Worm (Caenorhabditis elegans) whole organism, young adult: ENCODE results near the gene egl-38.

Source experiments
- B0019.2 ChIP-seq: fragments of 200-800 bp; sonication (Bioruptor generic); conservative IDR thresholded peaks from 2 replicates; pipeline ENCODE4 v1.3.6; 2022; ENCODE audit warnings: missing genetic modification reagents, missing genetic modification characterization, missing compliant biosample characterization
- F39B2.1 ChIP-seq: fragments of 200-800 bp; sonication (Bioruptor generic); IDR thresholded peaks from 2 replicates; pipeline ENCODE4 v1.3.6; 2022; ENCODE audit warnings: missing genetic modification reagents, missing genetic modification characterization, missing compliant biosample characterization
- F49E8.2 ChIP-seq: sonication (generic microtip); optimal IDR thresholded peaks from 3 replicates; lab custom pipeline; 2017; ENCODE audit warnings: missing genetic modification characterization, mild to moderate bottlenecking, missing compliant biosample characterization, antibody characterized with exemption, moderate library complexity; ENCODE audit not compliant: insufficient read depth
- F57C9.4 ChIP-seq: sonication (generic microtip); optimal IDR thresholded peaks from 2 replicates; lab custom pipeline; 2017; ENCODE audit warnings: mild to moderate bottlenecking, missing genetic modification characterization, missing compliant biosample characterization
- akir-1 ChIP-seq: fragments of 200-800 bp; sonication (Bioruptor generic); optimal IDR thresholded peaks from 2 replicates; lab custom pipeline; 2018; ENCODE audit warnings: mild to moderate bottlenecking, missing genetic modification characterization, moderate library complexity, missing compliant biosample characterization
- ama-1 ChIP-seq, 3 experiments: fragments of 150-350 bp in 1 of 3; sonication (generic microtip) in 2 of 3; optimal IDR thresholded peaks; 2 replicates each; lab custom pipeline; 2014 to 2018; ENCODE audit warnings: missing biosample characterization in 2 of 3, missing genetic modification characterization in 2 of 3, missing genetic modification reagents in 2 of 3
- aptf-3 ChIP-seq: fragments of 200-800 bp; sonication (Bioruptor generic); IDR thresholded peaks from 2 replicates; pipeline ENCODE4 v1.3.6; 2022; ENCODE audit warnings: missing genetic modification characterization, missing compliant biosample characterization
- attf-5 ChIP-seq: fragments of 200-800 bp; sonication (Bioruptor generic); optimal IDR thresholded peaks from 2 replicates; lab custom pipeline; 2018; ENCODE audit warnings: mild to moderate bottlenecking, missing genetic modification characterization, missing compliant biosample characterization
- ccch-3 ChIP-seq: fragments of 200-800 bp; sonication (Bioruptor generic); optimal IDR thresholded peaks from 2 replicates; lab custom pipeline; 2018; ENCODE audit warnings: mild to moderate bottlenecking, missing genetic modification characterization, missing compliant biosample characterization
- cebp-1 ChIP-seq, 2 experiments: fragments of 200-800 bp in 1 of 2; sonication (Bioruptor generic) in 1 of 2; sonication (generic microtip) in 1 of 2; IDR thresholded peaks in 1 of 2; optimal IDR thresholded peaks in 1 of 2; 2 replicates each; pipeline versions ENCODE4 v1.3.6 to Lab custom; 2017 to 2022; ENCODE audit warnings: missing compliant biosample characterization in 2 of 2, missing genetic modification characterization in 2 of 2, mild to moderate bottlenecking in 1 of 2, missing genetic modification reagents in 1 of 2, moderate library complexity in 1 of 2
- cebp-2 ChIP-seq: fragments of 200-800 bp; sonication (Bioruptor generic); IDR thresholded peaks from 2 replicates; pipeline ENCODE4 v1.3.6; 2022; ENCODE audit warnings: missing genetic modification characterization, missing compliant biosample characterization
- ceh-100 ChIP-seq: fragments of 200-800 bp; sonication (Bioruptor generic); IDR thresholded peaks from 2 replicates; pipeline ENCODE4 v1.3.6; 2022; ENCODE audit warnings: missing genetic modification reagents, missing genetic modification characterization, missing compliant biosample characterization
- ceh-27 ChIP-seq: fragments of 200-800 bp; sonication (Bioruptor generic); optimal IDR thresholded peaks from 2 replicates; lab custom pipeline; 2018; ENCODE audit warnings: mild to moderate bottlenecking, missing genetic modification characterization, moderate library complexity, missing compliant biosample characterization
- die-1 ChIP-seq: sonication (generic microtip); optimal IDR thresholded peaks from 2 replicates; lab custom pipeline; 2016; ENCODE audit warnings: missing genotype, mild to moderate bottlenecking, missing genetic modification characterization, missing compliant biosample characterization
- dox-1 ChIP-seq: fragments of 200-800 bp; sonication (Bioruptor generic); IDR thresholded peaks from 2 replicates; pipeline ENCODE4 v1.3.6; 2022; ENCODE audit warnings: missing genetic modification reagents, missing genetic modification characterization, missing compliant biosample characterization
- efl-1 ChIP-seq: fragments of 150-350 bp; optimal IDR thresholded peaks from 2 replicates; lab custom pipeline; 2014; ENCODE audit warnings: missing biosample characterization, missing genetic modification reagents, missing genetic modification characterization
- ekl-4 ChIP-seq: fragments of 200-800 bp; sonication (Bioruptor generic); IDR thresholded peaks from 2 replicates; pipeline ENCODE4 v1.3.6; 2022; ENCODE audit warnings: missing genetic modification reagents, missing genetic modification characterization, missing compliant biosample characterization
- gei-17 ChIP-seq: fragments of 200-800 bp; sonication (Bioruptor generic); optimal IDR thresholded peaks from 2 replicates; lab custom pipeline; 2018; ENCODE audit warnings: mild to moderate bottlenecking, missing genetic modification characterization, missing compliant biosample characterization
- him-1 ChIP-seq: sonication (generic microtip); optimal IDR thresholded peaks from 2 replicates; lab custom pipeline; 2016; ENCODE audit warnings: missing genotype, missing genetic modification reagents, missing genetic modification characterization, missing compliant biosample characterization
- hmg-1.2 ChIP-seq: fragments of 200-800 bp; sonication (Bioruptor generic); IDR thresholded peaks from 2 replicates; pipeline ENCODE4 v1.3.6; 2022; ENCODE audit warnings: missing genetic modification reagents, missing genetic modification characterization, missing compliant biosample characterization
- hrde-1 ChIP-seq: sonication (generic microtip); optimal IDR thresholded peaks from 2 replicates; lab custom pipeline; 2016; ENCODE audit warnings: missing genetic modification characterization, mild to moderate bottlenecking, missing compliant biosample characterization, moderate library complexity, missing genotype, missing genetic modification reagents, borderline replicate concordance
- lir-1 ChIP-seq: fragments of 200-800 bp; sonication (Bioruptor generic); conservative IDR thresholded peaks from 2 replicates; pipeline ENCODE4 v1.3.6; 2022; ENCODE audit warnings: missing genetic modification reagents, missing genetic modification characterization, missing compliant biosample characterization
- mcd-1 ChIP-seq: fragments of 200-800 bp; sonication (Bioruptor generic); IDR thresholded peaks from 2 replicates; pipeline ENCODE4 v1.3.6; 2022; ENCODE audit warnings: missing genetic modification reagents, missing genetic modification characterization, missing compliant biosample characterization
- mxl-1 ChIP-seq: sonication (generic microtip); optimal IDR thresholded peaks from 2 replicates; lab custom pipeline; 2016; ENCODE audit warnings: missing genetic modification characterization, missing compliant biosample characterization
- nfya-1 ChIP-seq: sonication (generic microtip); optimal IDR thresholded peaks from 2 replicates; lab custom pipeline; 2017; ENCODE audit warnings: antibody characterized with exemption, missing compliant biosample characterization, missing genetic modification characterization, borderline replicate concordance; ENCODE audit not compliant: insufficient read depth
- nhr-80 ChIP-seq: sonication (generic microtip); optimal IDR thresholded peaks from 2 replicates; lab custom pipeline; 2016; ENCODE audit warnings: missing genetic modification characterization, missing compliant biosample characterization
- pha-4 ChIP-seq: fragments of 150-350 bp; sonication (generic microtip); optimal IDR thresholded peaks from 2 replicates; lab custom pipeline; 2014; ENCODE audit warnings: missing biosample characterization, missing genetic modification reagents, missing genetic modification characterization
- rcor-1 ChIP-seq: fragments of 200-800 bp; sonication (Bioruptor generic); IDR thresholded peaks from 2 replicates; pipeline ENCODE4 v1.3.6; 2022; ENCODE audit warnings: missing genetic modification reagents, missing genetic modification characterization, missing compliant biosample characterization
- rec-8 ChIP-seq, 2 experiments: sonication (generic microtip); optimal IDR thresholded peaks; 2 replicates each; lab custom pipeline; 2016; ENCODE audit warnings: mild to moderate bottlenecking in 2 of 2, missing genetic modification characterization in 2 of 2, missing genetic modification reagents in 2 of 2, missing genotype in 2 of 2, missing biosample characterization in 1 of 2, missing compliant biosample characterization in 1 of 2, moderate library complexity in 1 of 2
- snpc-3.4 ChIP-seq: sonication (generic microtip); optimal IDR thresholded peaks from 2 replicates; lab custom pipeline; 2017; ENCODE audit warnings: missing genetic modification characterization, mild to moderate bottlenecking, missing compliant biosample characterization, antibody characterized with exemption, moderate library complexity, missing genotype, missing genetic modification reagents
- tbp1 ChIP-seq: fragments of 200-800 bp; sonication (Bioruptor generic); optimal IDR thresholded peaks from 2 replicates; lab custom pipeline; 2018; ENCODE audit warnings: mild to moderate bottlenecking, missing genetic modification characterization, missing compliant biosample characterization
- tbx-9 ChIP-seq: sonication (generic microtip); optimal IDR thresholded peaks from 2 replicates; lab custom pipeline; 2016; ENCODE audit warnings: borderline replicate concordance, missing genetic modification characterization, inconsistent platforms, missing compliant biosample characterization
- tlf-1 ChIP-seq: fragments of 200-800 bp; sonication (Bioruptor generic); optimal IDR thresholded peaks from 2 replicates; lab custom pipeline; 2018; ENCODE audit warnings: mild to moderate bottlenecking, missing genetic modification characterization, missing compliant biosample characterization
- ztf-18 ChIP-seq: sonication (generic microtip); optimal IDR thresholded peaks from 2 replicates; lab custom pipeline; 2016; ENCODE audit warnings: missing genotype, mild to moderate bottlenecking, missing genetic modification characterization, missing compliant biosample characterization
- ztf-26 ChIP-seq: sonication (generic microtip); optimal IDR thresholded peaks from 2 replicates; lab custom pipeline; 2017; ENCODE audit warnings: missing genetic modification characterization, missing compliant biosample characterization
- ztf-28 ChIP-seq: fragments of 200-800 bp; sonication (Bioruptor generic); IDR thresholded peaks from 2 replicates; pipeline ENCODE4 v1.3.6; 2022; ENCODE audit warnings: missing genetic modification reagents, missing genetic modification characterization, missing compliant biosample characterization
- ztf-6 ChIP-seq: fragments of 200-800 bp; sonication (Bioruptor generic); IDR thresholded peaks from 2 replicates; pipeline ENCODE4 v1.3.6; 2022; ENCODE audit warnings: missing genetic modification reagents, missing genetic modification characterization, missing compliant biosample characterization

egl-38 gene

DNA sequence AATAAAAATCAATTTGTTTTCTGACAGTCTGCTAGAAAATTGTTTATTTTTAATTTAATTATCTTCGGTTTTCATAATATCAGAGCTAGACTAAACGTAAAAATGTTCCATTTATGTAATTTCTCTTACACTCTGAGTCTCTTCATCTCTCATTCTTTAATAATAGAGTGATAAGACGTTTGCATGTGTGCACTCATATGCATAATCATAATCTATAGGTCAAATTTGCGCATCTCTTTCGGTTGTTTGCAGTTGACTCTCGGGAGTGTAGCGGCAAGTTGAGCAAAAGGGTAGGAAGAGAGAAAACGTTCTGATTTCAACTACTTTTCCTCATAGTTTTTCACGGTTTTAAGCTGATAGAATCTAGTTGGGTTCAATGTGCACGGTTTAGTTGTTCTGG is 43.9 kb downstream of the egl-38 start:
- no peak for TF ChIP-seq ceh-100 (GFP tag; lab: Robert Waterston, UW)
- no peak for TF ChIP-seq ztf-26 (tag; lab: Kevin White, UChicago)
- no peak for TF ChIP-seq nhr-80
- TF ChIP-seq F57C9.4 (tag; lab: Kevin White, UChicago), result no peak
- TF ChIP-seq F39B2.1, result no peak
- no peak for TF ChIP-seq ztf-18 (tag; lab: Kevin White, UChicago)
- TF ChIP-seq hrde-1 (tag; lab: Kevin White, UChicago), result no peak
- TF ChIP-seq tbx-9 (tag; lab: Kevin White, UChicago), result no peak
- TF ChIP-seq ccch-3 (GFP tag; lab: Kevin White, UChicago), result no peak
- no peak for TF ChIP-seq ceh-27
- no peak for TF ChIP-seq mxl-1 (tag; lab: Kevin White, UChicago)
- TF ChIP-seq dox-1, result no peak
- TF ChIP-seq hmg-1.2, result no peak
- no peak for TF ChIP-seq ztf-6 (GFP tag; lab: Robert Waterston, UW)
- no peak for TF ChIP-seq gei-17
- TF ChIP-seq rec-8 (tag; optimal IDR thresholded peaks at IDR 0.05; lab: Kevin White, UChicago), result no peak

DNA sequence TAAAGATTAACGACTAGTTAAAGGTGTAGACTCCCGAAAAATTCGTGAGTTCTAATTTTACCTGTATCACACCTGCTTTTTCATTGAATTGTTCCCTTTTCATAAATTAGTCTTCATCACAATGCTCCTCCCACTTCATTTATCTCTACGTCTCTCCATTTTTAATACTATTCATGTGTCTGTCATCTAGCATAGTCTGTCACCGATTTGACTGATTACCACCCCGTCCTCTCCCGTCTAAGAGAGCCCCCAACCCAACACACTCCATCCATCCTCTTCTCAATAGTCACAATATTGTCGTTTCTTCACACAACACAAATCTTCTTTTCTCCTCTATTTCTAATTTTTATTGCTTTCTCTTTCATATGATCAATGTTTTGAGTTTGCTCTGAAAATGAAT is 45.2 kb downstream of the egl-38 start:
- TF ChIP-seq mcd-1 (GFP tag; lab: Robert Waterston, UW) (no peak), attf-5 (no peak), ztf-28 (no peak), cebp-1 (GFP tag; IDR thresholded peaks at IDR 0.05; lab: Robert Waterston, UW) (no peak), cebp-1 (tag; optimal IDR thresholded peaks at IDR 0.05; lab: Kevin White, UChicago) (no peak), snpc-3.4 (tag; lab: Kevin White, UChicago) (no peak), lir-1 (GFP tag; lab: Robert Waterston, UW) (no peak), nfya-1 (tag; lab: Kevin White, UChicago) (no peak), efl-1 (no peak), B0019.2 (no peak), rcor-1 (GFP tag; lab: Robert Waterston, UW) (no peak), die-1 (tag; lab: Kevin White, UChicago) (no peak), tbp1 (GFP tag; lab: Kevin White, UChicago) (no peak), pha-4 (tag; lab: Kevin White, UChicago) (no peak), F49E8.2 (tag; lab: Kevin White, UChicago) (no peak), cebp-2 (GFP tag; lab: Robert Waterston, UW) (no peak), him-1 (tag; lab: Kevin White, UChicago) (no peak), akir-1 (no peak), aptf-3 (GFP tag; lab: Robert Waterston, UW) (no peak)

DNA sequence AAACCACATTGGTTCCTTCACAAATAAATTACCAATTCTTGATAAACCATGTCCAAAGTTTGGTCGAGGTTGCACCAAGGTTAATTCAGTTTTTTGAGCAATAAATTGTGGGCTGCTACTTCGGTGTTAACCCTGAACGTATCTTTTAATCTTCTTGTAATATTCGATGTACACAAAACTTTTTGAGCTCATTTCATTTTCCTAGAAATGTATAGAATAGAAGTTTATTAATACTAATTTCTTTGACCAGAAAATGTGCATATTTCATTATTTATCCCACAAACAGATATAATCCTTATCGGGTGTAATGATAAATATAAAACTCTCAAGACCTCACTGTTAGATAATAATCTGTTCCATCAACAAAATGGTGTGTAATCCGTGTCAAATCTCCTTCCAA is 46.4 kb downstream of the egl-38 start:
- no peak for TF ChIP-seq nfya-1 (tag; lab: Kevin White, UChicago)
- TF ChIP-seq tlf-1 (GFP tag; lab: Kevin White, UChicago), result no peak
- no peak for TF ChIP-seq hrde-1 (tag; lab: Kevin White, UChicago)
- no peak for TF ChIP-seq ceh-27
- no peak for TF ChIP-seq ekl-4 (GFP tag; lab: Robert Waterston, UW)
- no peak for TF ChIP-seq ama-1 (optimal IDR thresholded peaks at IDR 0.05; lab: Kevin White, UChicago)
- TF ChIP-seq ama-1 (GFP tag; optimal IDR thresholded peaks at IDR 0.05; lab: Kevin White, UChicago), result no peak
